Worm (Caenorhabditis elegans) whole organism, L3 larva: ENCODE measurements around the gene ZK262.8.

Experiments
- R02D3.7 ChIP-seq: fragments of 150-350 bp; optimal IDR thresholded peaks from 2 replicates; lab custom pipeline; 2014; ENCODE audit warnings: missing biosample characterization, missing genetic modification characterization
- ama-1 ChIP-seq: fragments of 150-350 bp; optimal IDR thresholded peaks from 2 replicates; lab custom pipeline; 2018
- ceh-16 ChIP-seq: sonication (generic microtip); optimal IDR thresholded peaks from 2 replicates; lab custom pipeline; 2017; ENCODE audit warnings: missing biosample characterization, missing genetic modification characterization
- ceh-82 ChIP-seq: fragments of 150-350 bp; optimal IDR thresholded peaks from 2 replicates; lab custom pipeline; 2014; ENCODE audit warnings: missing biosample characterization, missing genetic modification characterization
- nhr-11 ChIP-seq: fragments of 150-350 bp; optimal IDR thresholded peaks from 2 replicates; lab custom pipeline; 2014; ENCODE audit warnings: missing biosample characterization, missing genetic modification characterization
- snpc-4 ChIP-seq: fragments of 150-350 bp; optimal IDR thresholded peaks from 2 replicates; lab custom pipeline; 2014; ENCODE audit warnings: missing biosample characterization, missing genetic modification characterization
- ztf-11 ChIP-seq: fragments of 150-350 bp; optimal IDR thresholded peaks from 2 replicates; lab custom pipeline; 2014; ENCODE audit warnings: missing biosample characterization, missing genetic modification characterization
- ztf-4 ChIP-seq: fragments of 150-350 bp; optimal IDR thresholded peaks from 2 replicates; lab custom pipeline; 2014; ENCODE audit warnings: missing biosample characterization, missing genetic modification characterization

DNA sequence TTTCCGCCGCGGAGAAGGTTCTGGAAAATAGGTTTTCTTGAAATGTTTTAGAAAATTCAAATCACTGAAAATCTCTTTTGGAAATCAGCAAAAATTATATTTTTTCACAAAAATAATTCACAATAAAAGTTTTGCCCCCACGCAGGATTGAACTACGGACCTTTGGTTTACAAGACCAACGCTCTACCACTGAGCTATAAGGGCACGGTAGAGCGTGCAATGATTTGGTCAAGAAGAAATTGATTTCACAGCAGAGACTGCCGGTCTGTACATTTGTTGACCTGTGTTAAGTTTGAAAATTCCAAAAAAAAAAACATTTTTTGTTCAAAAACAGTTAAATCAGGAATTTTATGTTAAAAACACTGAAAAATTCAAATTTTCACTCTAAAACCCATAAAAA is 25.8 kb upstream of the ZK262.8 start:
- TF ChIP-seq ceh-16 (tag; lab: Kevin White, UChicago) (no peak), ama-1 (no peak), ceh-82 (tag; lab: Kevin White, UChicago) (no peak), ztf-4 (tag; lab: Kevin White, UChicago) (no peak), R02D3.7 (tag; lab: Kevin White, UChicago) (no peak), ztf-11 (tag; lab: Kevin White, UChicago) (no peak), nhr-11 (tag; lab: Kevin White, UChicago) (no peak), snpc-4 (tag; lab: Kevin White, UChicago) (no peak)
